Fruit fly (Drosophila melanogaster): ENCODE data around the gene Septin4.

DNA sequence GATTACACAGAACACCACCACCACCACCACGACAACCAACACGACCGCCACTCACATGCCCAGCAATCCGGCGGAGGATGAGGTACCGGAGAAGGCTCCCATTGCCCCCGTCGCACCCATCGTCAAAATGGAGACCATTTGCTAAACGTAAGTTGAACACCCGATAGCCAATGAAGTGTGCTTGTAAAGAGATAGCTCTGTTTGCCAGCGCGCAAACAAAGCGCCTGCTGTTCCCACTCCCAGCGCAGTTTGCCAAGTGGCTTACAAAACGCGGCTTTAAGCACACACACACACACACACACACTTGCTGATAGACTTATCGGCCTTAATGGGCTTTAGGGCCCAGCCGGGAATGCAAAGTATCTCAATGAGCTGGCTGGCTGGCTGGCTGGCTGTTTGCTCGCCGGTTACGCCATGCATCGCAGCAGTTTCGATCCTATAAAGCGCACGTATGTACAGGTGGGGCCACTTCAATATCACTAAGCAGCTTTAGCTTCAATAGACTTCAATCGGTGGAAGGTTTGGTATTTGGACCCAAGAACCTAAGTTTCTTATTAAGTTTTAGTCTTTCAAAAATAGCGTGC, 51.5 kb downstream of the Septin4 start:
- TF ChIP-seq CTCF (optimal IDR thresholded peaks at IDR 0.05), result no peak
- no peak for TF ChIP-seq CG8478 (optimal IDR thresholded peaks at IDR 0.05)

All from S2 (cell line).